Fruit fly (Drosophila melanogaster): ENCODE results near the gene Nnf1b.

Nnf1b gene

DNA sequence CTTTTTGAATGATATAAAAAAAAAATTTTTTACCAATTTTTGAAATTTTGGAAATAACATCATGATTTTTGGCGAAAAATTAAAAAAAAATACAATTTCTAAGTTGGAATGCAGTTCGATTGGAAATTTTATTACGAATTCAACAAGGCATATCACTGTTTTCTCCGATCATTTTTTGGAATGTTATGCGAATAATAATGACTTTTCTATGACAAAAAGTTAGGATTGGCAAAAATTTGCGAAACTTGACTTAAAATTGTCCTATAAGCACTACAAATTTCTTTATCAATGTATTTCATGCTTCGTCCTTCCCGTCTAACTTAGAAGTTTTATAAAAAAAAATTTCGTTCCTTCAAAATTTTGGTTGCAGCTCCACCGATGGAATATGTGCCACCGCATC is 26.3 kb upstream of the Nnf1b start, which contains the start of gene CG3544:
Gene CG3544, plus strand, starts transcription at position 301 of the 400 bp plus-strand sequence.
- TF ChIP-seq gfzf (GFP tag; optimal IDR thresholded peaks at IDR 0.05) (no peak), Aef1 (GFP tag; IDR thresholded peaks at IDR 0.05) (no peak), sob (GFP tag; IDR thresholded peaks at IDR 0.05) (no peak), ci (GFP tag; IDR thresholded peaks at IDR 0.05) (no peak)

DNA sequence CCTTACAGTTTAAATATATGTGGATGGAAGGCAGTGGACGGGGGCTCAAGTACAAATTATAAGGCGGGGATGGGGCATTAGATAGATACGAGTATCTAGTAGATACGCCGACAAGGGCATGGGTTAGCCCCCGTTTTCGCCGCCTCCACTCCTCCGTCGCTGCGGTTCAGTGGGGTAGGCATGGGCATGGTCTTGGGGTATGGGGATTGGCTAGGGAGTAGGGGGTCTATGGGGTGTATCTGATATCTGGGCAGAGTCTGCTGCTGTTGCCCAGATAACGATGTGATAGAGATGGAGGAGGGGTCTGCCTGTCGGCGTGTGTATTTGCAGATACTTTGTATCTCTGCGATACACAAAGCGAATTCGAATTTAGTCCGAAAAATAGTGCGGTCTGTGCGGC is 20.4 kb upstream of the Nnf1b start:
- peak; percentile 55 for TF ChIP-seq sug (tag; optimal IDR thresholded peaks at IDR 0.05)
- no peak for TF ChIP-seq croc (GFP tag; conservative IDR thresholded peaks at IDR 0.05)
- no peak for TF ChIP-seq lilli (GFP tag; optimal IDR thresholded peaks at IDR 0.05)
- TF ChIP-seq CG15601 (tag; optimal IDR thresholded peaks at IDR 0.05) = no peak
- no peak for TF ChIP-seq CG17385 (GFP tag; optimal IDR thresholded peaks at IDR 0.05)
- TF ChIP-seq CG14050 (GFP tag; IDR thresholded peaks at IDR 0.05) = no peak
- TF ChIP-seq ara (GFP tag; IDR thresholded peaks at IDR 0.05) = no peak
- no peak for TF ChIP-seq CG7987 (GFP tag; optimal IDR thresholded peaks at IDR 0.05)
- TF ChIP-seq Lhr (GFP tag; optimal IDR thresholded peaks at IDR 0.05) = no peak
- no peak for TF ChIP-seq chn (GFP tag; optimal IDR thresholded peaks at IDR 0.05)
- no peak for TF ChIP-seq NFAT (GFP tag; IDR thresholded peaks at IDR 0.05)
- TF ChIP-seq sob (GFP tag; IDR thresholded peaks at IDR 0.05) = peak; percentile 41; the same call in 1 of the 2 replicates
- 0 out of 2 replicates have a peak, but pooled peaks have one; percentile 14 for TF ChIP-seq rib (GFP tag; IDR thresholded peaks at IDR 0.05)
- TF ChIP-seq CG15514 (GFP tag; optimal IDR thresholded peaks at IDR 0.05) = peak; percentile 5
- TF ChIP-seq Drgx (GFP tag; IDR thresholded peaks at IDR 0.05) = no peak
- TF ChIP-seq CG10543 (GFP tag; optimal IDR thresholded peaks at IDR 0.05) = peak; percentile 38
- no peak for TF ChIP-seq BEAF-32 (GFP tag; optimal IDR thresholded peaks at IDR 0.05)
- no peak for TF ChIP-seq Hr3 (GFP tag; optimal IDR thresholded peaks at IDR 0.05)
- TF ChIP-seq CG16815 (GFP tag; optimal IDR thresholded peaks at IDR 0.05) = no peak
- TF ChIP-seq CG4360 (GFP tag; IDR thresholded peaks at IDR 0.05) = no peak
- no peak for TF ChIP-seq Nf-YC (tag; optimal IDR thresholded peaks at IDR 0.05)
- peak; percentile 72 for TF ChIP-seq crol (GFP tag; IDR thresholded peaks at IDR 0.05)
- no peak for TF ChIP-seq ewg (GFP tag; optimal IDR thresholded peaks at IDR 0.05)
- TF ChIP-seq Adf1 (GFP tag; IDR thresholded peaks at IDR 0.05) = peak; percentile 30; the same call in 1 of the 2 replicates
- TF ChIP-seq hbn (GFP tag; IDR thresholded peaks at IDR 0.05; ENCODE audit: partially characterized antibody) = no peak
- TF ChIP-seq otp (GFP tag; IDR thresholded peaks at IDR 0.05) = 0 out of 3 replicates have a peak, but pooled peaks have one; percentile 4
- no peak for TF ChIP-seq CG3065 (GFP tag; optimal IDR thresholded peaks at IDR 0.05)
- peak; percentile 30 for TF ChIP-seq ftz-f1 (GFP tag; optimal IDR thresholded peaks at IDR 0.05)
- TF ChIP-seq mirr (GFP tag; optimal IDR thresholded peaks at IDR 0.05) = peak; percentile 75
- TF ChIP-seq CG10462 (GFP tag; optimal IDR thresholded peaks at IDR 0.05) = no peak
- TF ChIP-seq Mrtf (GFP tag; IDR thresholded peaks at IDR 0.05) = no peak
- TF ChIP-seq lab (GFP tag; optimal IDR thresholded peaks at IDR 0.05) = peak; percentile 43
- TF ChIP-seq btn (GFP tag; optimal IDR thresholded peaks at IDR 0.05) = no peak
- TF ChIP-seq CG1832 (GFP tag; optimal IDR thresholded peaks at IDR 0.05) = no peak
- TF ChIP-seq Hr78 (GFP tag; optimal IDR thresholded peaks at IDR 0.05) = peak in 1 of 2 experiments; percentile 49
- TF ChIP-seq nmo (GFP tag; optimal IDR thresholded peaks at IDR 0.05) = no peak
- no peak for TF ChIP-seq CG8290 (GFP tag; optimal IDR thresholded peaks at IDR 0.05)
- peak in 1 of 2 experiments; percentile 9 for TF ChIP-seq CG8290 (tag; optimal IDR thresholded peaks at IDR 0.05)
- peak; percentile 65 for TF ChIP-seq GATAe (GFP tag; conservative IDR thresholded peaks at IDR 0.05)

Data from whole organism, embryonic.